Worm (Caenorhabditis elegans) whole organism, young adult: ENCODE data around the gene C44B11.6.

Source experiments
- F23B12.7 ChIP-seq: sonication (generic microtip); optimal IDR thresholded peaks from 2 replicates; lab custom pipeline; 2017; ENCODE audit warnings: missing genetic modification characterization, mild to moderate bottlenecking, missing compliant biosample characterization, antibody characterized with exemption, moderate library complexity; ENCODE audit not compliant: insufficient read depth
- F33H1.4 ChIP-seq: fragments of 200-800 bp; sonication (Bioruptor generic); IDR thresholded peaks from 2 replicates; pipeline ENCODE4 v1.3.6; 2022; ENCODE audit warnings: missing genetic modification reagents, missing genetic modification characterization, missing compliant biosample characterization
- ZK185.1 ChIP-seq: sonication (generic microtip); optimal IDR thresholded peaks from 2 replicates; lab custom pipeline; 2016; ENCODE audit warnings: mild to moderate bottlenecking, missing genetic modification characterization, missing compliant biosample characterization; ENCODE audit not compliant: poor library complexity, severe bottlenecking
- akir-1 ChIP-seq: fragments of 200-800 bp; sonication (Bioruptor generic); optimal IDR thresholded peaks from 2 replicates; lab custom pipeline; 2018; ENCODE audit warnings: mild to moderate bottlenecking, missing genetic modification characterization, moderate library complexity, missing compliant biosample characterization
- ama-1 ChIP-seq, 3 experiments: fragments of 150-350 bp in 1 of 3; sonication (generic microtip) in 2 of 3; optimal IDR thresholded peaks; 2 replicates each; lab custom pipeline; 2014 to 2018; ENCODE audit warnings: missing biosample characterization in 2 of 3, missing genetic modification characterization in 2 of 3, missing genetic modification reagents in 2 of 3
- ceh-27 ChIP-seq: fragments of 200-800 bp; sonication (Bioruptor generic); optimal IDR thresholded peaks from 2 replicates; lab custom pipeline; 2018; ENCODE audit warnings: mild to moderate bottlenecking, missing genetic modification characterization, moderate library complexity, missing compliant biosample characterization
- ceh-79 ChIP-seq: sonication (generic microtip); optimal IDR thresholded peaks from 2 replicates; lab custom pipeline; 2017; ENCODE audit warnings: mild to moderate bottlenecking, missing genetic modification characterization, missing compliant biosample characterization
- lag-1 ChIP-seq: fragments of 200-800 bp; sonication (Bioruptor generic); IDR thresholded peaks from 2 replicates; pipeline ENCODE4 v1.3.6; 2022; ENCODE audit warnings: missing genetic modification reagents, missing genetic modification characterization, missing compliant biosample characterization
- let-607 ChIP-seq, 2 experiments: fragments of 200-800 bp in 1 of 2; sonication (Bioruptor generic) in 1 of 2; sonication (generic microtip) in 1 of 2; optimal IDR thresholded peaks; 2 replicates each; lab custom pipeline; 2016 to 2018; ENCODE audit warnings: mild to moderate bottlenecking in 2 of 2, missing compliant biosample characterization in 2 of 2, missing genetic modification characterization in 2 of 2, moderate library complexity in 2 of 2, missing genotype in 1 of 2
- lir-1 ChIP-seq: fragments of 200-800 bp; sonication (Bioruptor generic); conservative IDR thresholded peaks from 2 replicates; pipeline ENCODE4 v1.3.6; 2022; ENCODE audit warnings: missing genetic modification reagents, missing genetic modification characterization, missing compliant biosample characterization
- nfyb-1 ChIP-seq: fragments of 200-800 bp; sonication (Bioruptor generic); IDR thresholded peaks from 2 replicates; pipeline ENCODE4 v1.3.6; 2022; ENCODE audit warnings: missing genetic modification reagents, missing genetic modification characterization, missing compliant biosample characterization
- sea-2 ChIP-seq: fragments of 200-800 bp; sonication (Bioruptor generic); IDR thresholded peaks from 2 replicates; pipeline ENCODE4 v1.3.6; 2022; ENCODE audit warnings: missing genetic modification characterization, missing compliant biosample characterization
- snpc-4 ChIP-seq, 5 experiments: fragments of 150-350 bp in 1 of 5; sonication (generic microtip) in 4 of 5; optimal IDR thresholded peaks; 2 replicates each; lab custom pipeline; 2014 to 2018; ENCODE audit warnings: missing genetic modification characterization in 5 of 5, missing biosample characterization in 3 of 5, antibody characterized with exemption in 2 of 5, mild to moderate bottlenecking in 2 of 5, missing compliant biosample characterization in 2 of 5, missing genotype in 2 of 5, moderate library complexity in 2 of 5, missing genetic modification reagents in 1 of 5
- zim-3 ChIP-seq: sonication (generic microtip); optimal IDR thresholded peaks from 2 replicates; lab custom pipeline; 2017; ENCODE audit warnings: mild to moderate bottlenecking, missing genetic modification characterization, moderate library complexity, missing compliant biosample characterization

- no peak for TF ChIP-seq sea-2 (GFP tag; lab: Robert Waterston, UW)
- TF ChIP-seq lir-1: no peak
- TF ChIP-seq zim-3: no peak
- no peak for TF ChIP-seq let-607 (tag; optimal IDR thresholded peaks at IDR 0.05; lab: Kevin White, UChicago)
- no peak for TF ChIP-seq ZK185.1 (tag; lab: Kevin White, UChicago)
- no peak for TF ChIP-seq snpc-4 (GFP tag; optimal IDR thresholded peaks at IDR 0.05; lab: Kevin White, UChicago)
- no peak for TF ChIP-seq snpc-4 (tag; optimal IDR thresholded peaks at IDR 0.05; lab: Kevin White, UChicago)
- TF ChIP-seq ceh-79 (tag; lab: Kevin White, UChicago): no peak
- no peak for TF ChIP-seq akir-1 (GFP tag; lab: Kevin White, UChicago)
- TF ChIP-seq ama-1 (optimal IDR thresholded peaks at IDR 0.05; lab: Kevin White, UChicago): no peak
- no peak for TF ChIP-seq ama-1 (GFP tag; optimal IDR thresholded peaks at IDR 0.05; lab: Kevin White, UChicago)
- no peak for TF ChIP-seq ceh-27
- TF ChIP-seq nfyb-1 (GFP tag; lab: Robert Waterston, UW): no peak
- no peak for TF ChIP-seq lag-1
- no peak for TF ChIP-seq F23B12.7 (tag; lab: Kevin White, UChicago)
- no peak for TF ChIP-seq F33H1.4 (GFP tag; lab: Robert Waterston, UW)
Measured at ce11 chrIII:3179855-3180254, 26.9 kb downstream of the C44B11.6 start.
